Worm (Caenorhabditis elegans): ENCODE results near the gene ZK673.4.

DNA sequence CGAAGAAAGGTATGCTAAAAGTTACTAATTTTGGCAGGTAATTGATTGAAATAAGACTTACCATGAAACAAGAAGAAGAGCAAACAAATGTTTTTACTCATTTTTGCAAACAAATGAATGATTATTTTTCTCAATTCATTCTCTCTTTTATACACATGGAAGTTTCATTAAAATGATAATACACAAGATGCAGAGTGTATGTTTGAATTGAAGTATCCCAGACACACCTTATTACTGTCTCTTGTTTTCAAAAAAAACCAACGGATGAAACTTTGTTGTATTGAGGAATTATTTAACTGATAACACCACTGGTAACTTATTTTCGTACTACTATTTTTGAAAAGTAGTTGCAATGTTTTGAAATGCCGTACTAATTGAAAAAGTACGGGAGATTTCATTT, 26.6 kb downstream of the ZK673.4 start, which contains the start of gene clec-59:
- TF ChIP-seq snpc-4 (tag; optimal IDR thresholded peaks at IDR 0.05) (no peak), unc-62 (GFP tag; optimal IDR thresholded peaks at IDR 0.05) (no peak), ama-1 (optimal IDR thresholded peaks at IDR 0.05) (no peak), nhr-76 (tag; optimal IDR thresholded peaks at IDR 0.05) (no peak), unc-39 (tag; optimal IDR thresholded peaks at IDR 0.05) (no peak), daf-12 (tag; optimal IDR thresholded peaks at IDR 0.05) (no peak), nhr-77 (tag; optimal IDR thresholded peaks at IDR 0.05) (no peak), lin-15B (tag; optimal IDR thresholded peaks at IDR 0.05) (no peak), zag-1 (tag; optimal IDR thresholded peaks at IDR 0.05) (no peak), ceh-9 (tag; optimal IDR thresholded peaks at IDR 0.05) (no peak), tbx-2 (tag; optimal IDR thresholded peaks at IDR 0.05) (no peak)
